Fruit fly (Drosophila melanogaster) whole organism, embryonic: Measurements from ENCODE around the gene Slimp.
A peak's percentile ranks its signal among the peaks of the same experiment; 100 is the strongest.

Source experiments
- BEAF-32 ChIP-seq: fragments of 200-800 bp; sonication (Bioruptor generic); optimal IDR thresholded peaks from 3 replicates; lab custom pipeline; 2017; ENCODE audit warnings: missing biosample characterization, missing genetic modification characterization, mild to moderate bottlenecking, moderate library complexity, missing genetic modification reagents
- C15 ChIP-seq: fragments of 200-800 bp; sonication (Bioruptor generic); IDR thresholded peaks from 3 replicates; pipeline ENCODE4 v1.3.6; 2022; ENCODE audit warnings: missing biosample characterization, missing genetic modification characterization
- CG11093 ChIP-seq: fragments of 200-800 bp; sonication (Bioruptor generic); IDR thresholded peaks from 3 replicates; pipeline ENCODE4 v1.3.6; 2022; ENCODE audit warnings: missing biosample characterization, missing genetic modification characterization
- CG13287 ChIP-seq: fragments of 200-800 bp; sonication (Bioruptor generic); IDR thresholded peaks from 2 replicates; pipeline ENCODE4 v1.3.6; 2022; ENCODE audit warnings: missing biosample characterization, missing genetic modification characterization; ENCODE audit not compliant: partially characterized antibody
- CG13296 ChIP-seq: fragments of 200-800 bp; sonication (Bioruptor generic); optimal IDR thresholded peaks from 3 replicates; lab custom pipeline; 2018; ENCODE audit warnings: missing biosample characterization, mild to moderate bottlenecking, missing genetic modification characterization
- CG15269 ChIP-seq: fragments of 200-800 bp; sonication (Bioruptor generic); optimal IDR thresholded peaks from 2 replicates; lab custom pipeline; 2018; ENCODE audit warnings: missing biosample characterization, mild to moderate bottlenecking, missing genetic modification characterization, moderate library complexity
- CG16815 ChIP-seq: fragments of 200-800 bp; sonication (Bioruptor generic); optimal IDR thresholded peaks from 3 replicates; lab custom pipeline; 2017; ENCODE audit warnings: missing biosample characterization, mild to moderate bottlenecking, missing genetic modification characterization
- CG17186 ChIP-seq: fragments of 200-800 bp; sonication (Bioruptor generic); optimal IDR thresholded peaks from 3 replicates; lab custom pipeline; 2017; ENCODE audit warnings: missing biosample characterization, missing genetic modification reagents, missing genetic modification characterization
- CG17385 ChIP-seq: fragments of 200-800 bp; sonication (Bioruptor generic); optimal IDR thresholded peaks from 3 replicates; lab custom pipeline; 2018; ENCODE audit warnings: missing biosample characterization, mild to moderate bottlenecking, missing genetic modification characterization
- CG1832 ChIP-seq: fragments of 200-800 bp; sonication (Bioruptor generic); optimal IDR thresholded peaks from 2 replicates; lab custom pipeline; 2017; ENCODE audit warnings: missing biosample characterization, mild to moderate bottlenecking, missing genetic modification characterization, inconsistent platforms
- CG2116 ChIP-seq: fragments of 200-800 bp; sonication (Bioruptor generic); optimal IDR thresholded peaks from 3 replicates; lab custom pipeline; 2018; ENCODE audit warnings: missing biosample characterization, mild to moderate bottlenecking, missing genetic modification characterization
- CG2199 ChIP-seq: fragments of 200-800 bp; sonication (Bioruptor generic); IDR thresholded peaks from 3 replicates; pipeline ENCODE4 v1.3.6; 2022; ENCODE audit warnings: missing biosample characterization, missing genetic modification characterization
- CG30020 ChIP-seq: fragments of 200-800 bp; optimal IDR thresholded peaks from 2 replicates; lab custom pipeline; 2019; ENCODE audit warnings: missing biosample characterization, mild to moderate bottlenecking, missing genetic modification characterization, moderate library complexity
- CG31441 ChIP-seq: fragments of 200-800 bp; sonication (Bioruptor generic); IDR thresholded peaks from 2 replicates; pipeline ENCODE4 v1.3.6; 2022; ENCODE audit warnings: missing biosample characterization, missing genetic modification characterization
- CG32772 ChIP-seq: fragments of 200-800 bp; sonication (Bioruptor generic); IDR thresholded peaks from 2 replicates; pipeline ENCODE4 v1.3.6; 2022; ENCODE audit warnings: missing biosample characterization, missing genetic modification characterization
- CG3281 ChIP-seq: fragments of 200-800 bp; sonication (Bioruptor generic); optimal IDR thresholded peaks from 3 replicates; lab custom pipeline; 2017; ENCODE audit warnings: missing biosample characterization, mild to moderate bottlenecking, missing genetic modification characterization
- CG3407 ChIP-seq: fragments of 200-800 bp; sonication (Bioruptor generic); optimal IDR thresholded peaks from 2 replicates; lab custom pipeline; 2018; ENCODE audit warnings: missing biosample characterization, mild to moderate bottlenecking, missing genetic modification characterization
- CG3847 ChIP-seq: fragments of 200-800 bp; sonication (Bioruptor generic); IDR thresholded peaks from 2 replicates; pipeline ENCODE4 v1.3.6; 2022; ENCODE audit warnings: missing biosample characterization, missing genetic modification characterization
- CG4617 ChIP-seq: fragments of 200-800 bp; sonication (Bioruptor generic); optimal IDR thresholded peaks from 3 replicates; lab custom pipeline; 2016; ENCODE audit warnings: missing biosample characterization, missing genetic modification characterization, borderline replicate concordance
- CG6791 ChIP-seq: fragments of 200-800 bp; sonication (Bioruptor generic); IDR thresholded peaks from 3 replicates; pipeline ENCODE4 v1.3.6; 2022; ENCODE audit warnings: missing biosample characterization, missing genetic modification characterization; ENCODE audit not compliant: partially characterized antibody
- CG6854 ChIP-seq: fragments of 200-800 bp; sonication (Bioruptor generic); optimal IDR thresholded peaks from 3 replicates; lab custom pipeline; 2017; ENCODE audit warnings: missing biosample characterization, mild to moderate bottlenecking, missing genetic modification characterization
- CG7745 ChIP-seq: fragments of 200-800 bp; sonication (Bioruptor generic); optimal IDR thresholded peaks from 2 replicates; lab custom pipeline; 2018; ENCODE audit warnings: missing biosample characterization, mild to moderate bottlenecking, missing genetic modification characterization, moderate library complexity
- CG8089 ChIP-seq: fragments of 200-800 bp; sonication (Bioruptor generic); optimal IDR thresholded peaks from 3 replicates; lab custom pipeline; 2016; ENCODE audit warnings: missing biosample characterization, missing genetic modification characterization
- CG9817 ChIP-seq: fragments of 200-800 bp; sonication (Bioruptor generic); optimal IDR thresholded peaks from 2 replicates; lab custom pipeline; 2018; ENCODE audit warnings: missing biosample characterization, mild to moderate bottlenecking, missing genetic modification characterization, moderate library complexity
- Dp ChIP-seq: fragments of 200-800 bp; sonication (Bioruptor generic); optimal IDR thresholded peaks from 2 replicates; lab custom pipeline; 2018; ENCODE audit warnings: missing biosample characterization, mild to moderate bottlenecking, missing genetic modification characterization, moderate library complexity
- HmgZ ChIP-seq: fragments of 200-800 bp; sonication (Bioruptor generic); optimal IDR thresholded peaks from 2 replicates; lab custom pipeline; 2018; ENCODE audit warnings: missing biosample characterization, mild to moderate bottlenecking, missing genetic modification characterization
- Hmr ChIP-seq: fragments of 200-800 bp; sonication (Bioruptor generic); optimal IDR thresholded peaks from 3 replicates; lab custom pipeline; 2017; ENCODE audit warnings: mild to moderate bottlenecking, missing biosample characterization, missing genetic modification reagents, missing genetic modification characterization
- MESR4 ChIP-seq: fragments of 200-800 bp; sonication (Bioruptor generic); optimal IDR thresholded peaks from 2 replicates; lab custom pipeline; 2018; ENCODE audit warnings: missing biosample characterization, mild to moderate bottlenecking, missing genetic modification characterization, moderate library complexity
- Med ChIP-seq: fragments of 200-800 bp; sonication (Bioruptor generic); peaks from one replicate; lab custom pipeline; 2016; ENCODE audit warnings: missing biosample characterization, missing genetic modification characterization, mild to moderate bottlenecking, inconsistent platforms, moderate library complexity
- Mrtf ChIP-seq: fragments of 200-800 bp; sonication (Bioruptor generic); IDR thresholded peaks from 3 replicates; pipeline ENCODE4 v1.3.6; 2022; ENCODE audit warnings: missing biosample characterization, missing genetic modification characterization
- Nf-YB ChIP-seq: fragments of 200-800 bp; sonication (Bioruptor generic); optimal IDR thresholded peaks from 3 replicates; lab custom pipeline; 2019; ENCODE audit warnings: missing biosample characterization, mild to moderate bottlenecking, missing genetic modification characterization, moderate library complexity
- Pdp1 ChIP-seq, 2 experiments: fragments of 200-800 bp; sonication (Bioruptor generic); optimal IDR thresholded peaks; 3 replicates each; lab custom pipeline; 2016; ENCODE audit warnings: missing biosample characterization in 2 of 2, missing genetic modification characterization in 2 of 2, mild to moderate bottlenecking in 1 of 2, moderate library complexity in 1 of 2
- Side ChIP-seq: fragments of 200-800 bp; sonication (Bioruptor generic); optimal IDR thresholded peaks from 2 replicates; lab custom pipeline; 2016; ENCODE audit warnings: missing biosample characterization, missing genetic modification characterization
- ato ChIP-seq: fragments of 200-800 bp; sonication (Bioruptor generic); IDR thresholded peaks from 2 replicates; pipeline ENCODE4 v1.3.6; 2022; ENCODE audit warnings: missing biosample characterization, missing genetic modification characterization; ENCODE audit not compliant: partially characterized antibody
- bbx ChIP-seq: fragments of 200-800 bp; sonication (Bioruptor generic); IDR thresholded peaks from 2 replicates; pipeline ENCODE4 v1.3.6; 2022; ENCODE audit warnings: missing biosample characterization, missing genetic modification characterization; ENCODE audit not compliant: partially characterized antibody
- crol ChIP-seq: fragments of 200-800 bp; sonication (Bioruptor generic); IDR thresholded peaks from 2 replicates; pipeline ENCODE4 v1.3.6; 2022; ENCODE audit warnings: missing biosample characterization, missing genetic modification characterization
- dm ChIP-seq: fragments of 200-800 bp; sonication (Bioruptor generic); optimal IDR thresholded peaks from 3 replicates; lab custom pipeline; 2016; ENCODE audit warnings: missing biosample characterization, missing genetic modification characterization
- gce ChIP-seq: fragments of 200-800 bp; sonication (Bioruptor generic); IDR thresholded peaks from 3 replicates; pipeline ENCODE4 v1.3.6; 2022; ENCODE audit warnings: missing biosample characterization, missing genetic modification characterization
- hbn ChIP-seq: fragments of 200-800 bp; sonication (Bioruptor generic); IDR thresholded peaks from 2 replicates; pipeline ENCODE4 v1.3.6; 2022; ENCODE audit warnings: missing biosample characterization, missing genetic modification characterization; ENCODE audit not compliant: partially characterized antibody
- phol ChIP-seq: fragments of 200-800 bp; sonication (Bioruptor generic); optimal IDR thresholded peaks from 3 replicates; lab custom pipeline; 2018; ENCODE audit warnings: missing biosample characterization, mild to moderate bottlenecking, missing genetic modification characterization, moderate library complexity
- shn ChIP-seq: fragments of 200-800 bp; sonication (Bioruptor generic); optimal IDR thresholded peaks from 3 replicates; lab custom pipeline; 2016; ENCODE audit warnings: missing biosample characterization, missing genetic modification characterization
- sna ChIP-seq: fragments of 200-800 bp; sonication (Bioruptor generic); IDR thresholded peaks from 2 replicates; pipeline ENCODE4 v1.3.6; 2022; ENCODE audit warnings: missing biosample characterization, missing genetic modification characterization; ENCODE audit not compliant: partially characterized antibody
- sob ChIP-seq: fragments of 200-800 bp; sonication (Bioruptor generic); IDR thresholded peaks from 2 replicates; pipeline ENCODE4 v1.3.6; 2022; ENCODE audit warnings: missing biosample characterization, missing genetic modification characterization
- trh ChIP-seq: fragments of 200-800 bp; sonication (Bioruptor generic); optimal IDR thresholded peaks from 2 replicates; lab custom pipeline; 2016; ENCODE audit warnings: missing biosample characterization, missing genetic modification characterization
- unc-4 ChIP-seq: fragments of 200-800 bp; sonication (Bioruptor generic); IDR thresholded peaks from 2 replicates; pipeline ENCODE4 v1.3.6; 2022; ENCODE audit warnings: missing biosample characterization, missing genetic modification characterization; ENCODE audit not compliant: partially characterized antibody
- vvl ChIP-seq: fragments of 200-800 bp; sonication (Bioruptor generic); IDR thresholded peaks from 2 replicates; pipeline ENCODE4 v1.3.6; 2022; ENCODE audit warnings: missing biosample characterization, missing genetic modification characterization
- wek ChIP-seq: fragments of 200-800 bp; sonication (Bioruptor generic); optimal IDR thresholded peaks from 3 replicates; lab custom pipeline; 2018; ENCODE audit warnings: missing biosample characterization, mild to moderate bottlenecking, missing genetic modification characterization, moderate library complexity
- zen ChIP-seq: fragments of 200-800 bp; sonication (Bioruptor generic); optimal IDR thresholded peaks from 3 replicates; lab custom pipeline; 2018; ENCODE audit warnings: missing biosample characterization, mild to moderate bottlenecking, missing genetic modification characterization, moderate library complexity
- zen2 ChIP-seq: fragments of 200-800 bp; sonication (Bioruptor generic); IDR thresholded peaks from 3 replicates; pipeline ENCODE4 v1.3.6; 2022; ENCODE audit warnings: missing biosample characterization, missing genetic modification characterization; ENCODE audit not compliant: partially characterized antibody

Gene Slimp

DNA sequence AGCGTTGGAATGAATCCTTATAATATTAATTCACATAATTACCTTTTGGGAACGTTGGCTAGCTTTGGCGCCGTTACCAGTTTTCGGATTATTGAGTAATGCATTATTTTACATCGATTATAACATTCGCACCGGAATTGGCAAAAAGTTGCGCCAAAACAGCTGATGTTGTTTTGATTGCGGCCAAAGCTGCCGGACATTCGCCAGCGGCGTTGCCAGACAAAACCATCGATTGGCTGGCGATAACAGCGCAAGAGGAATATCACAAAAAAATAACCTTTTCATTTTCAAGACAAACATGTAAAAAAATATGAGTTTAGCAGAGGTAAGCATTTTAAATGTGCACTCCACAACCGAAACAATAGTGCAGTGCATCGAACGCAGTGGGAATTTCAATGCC lies 18.7 kb downstream of the Slimp start, which contains the start of the genes GatB and Tsc1:
GatB (minus strand) TSS at position 176 of the 400 bp plus-strand sequence.
Tsc1 (plus strand) TSS at position 228 of the 400 bp plus-strand sequence.
- peak; percentile 36 for TF ChIP-seq Nf-YB
- TF ChIP-seq Med (GFP tag; lab: Kevin White, UChicago): peak; percentile 48
- peak; percentile 17 for TF ChIP-seq wek (GFP tag; lab: Kevin White, UChicago)
- peak; percentile 45 for TF ChIP-seq CG2116
- TF ChIP-seq zen2 (GFP tag; lab: Robert Waterston, UW): no peak
- TF ChIP-seq CG11093 (GFP tag; lab: Robert Waterston, UW): no peak
- TF ChIP-seq crol (GFP tag; lab: Robert Waterston, UW): no peak
- peak; percentile 43; the same call in 1 of the 2 replicates for TF ChIP-seq unc-4 (GFP tag; lab: Robert Waterston, UW)
- TF ChIP-seq CG3847 (GFP tag; lab: Robert Waterston, UW): peak; percentile 68
- TF ChIP-seq vvl (GFP tag; lab: Robert Waterston, UW): no peak
- peak; percentile 46; the same call in 1 of the 2 replicates for TF ChIP-seq sna (GFP tag; lab: Robert Waterston, UW)
- TF ChIP-seq CG30020 (tag; lab: Kevin White, UChicago): no peak
- TF ChIP-seq CG2199: no peak
- peak; percentile 38; the same call in 1 of the 2 replicates for TF ChIP-seq hbn
- no peak for TF ChIP-seq CG13296 (GFP tag; lab: Kevin White, UChicago)
- no peak for TF ChIP-seq trh (GFP tag; lab: Kevin White, UChicago)
- TF ChIP-seq sob (GFP tag; lab: Robert Waterston, UW): no peak
- TF ChIP-seq bbx (GFP tag; lab: Robert Waterston, UW): peak; percentile 50; the same call in 1 of the 2 replicates
- no peak for TF ChIP-seq ato (GFP tag; lab: Robert Waterston, UW)
- peak; percentile 56; the same call in 1 of the 3 replicates for TF ChIP-seq CG6791 (GFP tag; lab: Robert Waterston, UW)
- TF ChIP-seq CG3281: no peak
- no peak for TF ChIP-seq shn (GFP tag; lab: Kevin White, UChicago)
- TF ChIP-seq dm (GFP tag; lab: Kevin White, UChicago): no peak
- TF ChIP-seq CG8089 (GFP tag; lab: Kevin White, UChicago): no peak
- no peak for TF ChIP-seq zen (tag; lab: Kevin White, UChicago)
- TF ChIP-seq CG13287 (GFP tag; lab: Robert Waterston, UW): peak; percentile 69
- no peak for TF ChIP-seq CG15269 (tag; lab: Kevin White, UChicago)
- no peak for TF ChIP-seq HmgZ
- peak; percentile 75 for TF ChIP-seq CG4617 (GFP tag; lab: Kevin White, UChicago)
- TF ChIP-seq CG1832: no peak
- no peak for TF ChIP-seq CG31441 (GFP tag; lab: Robert Waterston, UW)
- TF ChIP-seq Hmr (GFP tag; lab: Kevin White, UChicago): no peak
- TF ChIP-seq Dp (GFP tag; lab: Kevin White, UChicago): peak; percentile 65
- TF ChIP-seq Side (GFP tag; lab: Kevin White, UChicago): no peak
- TF ChIP-seq C15 (GFP tag; lab: Robert Waterston, UW): no peak
- TF ChIP-seq CG32772 (GFP tag; lab: Robert Waterston, UW): no peak
- peak; percentile 3 for TF ChIP-seq phol (tag; lab: Kevin White, UChicago)
- TF ChIP-seq CG6854 (GFP tag; lab: Kevin White, UChicago): no peak
- peak in 1 of 2 experiments; percentile 82 for TF ChIP-seq Pdp1 (GFP tag; optimal IDR thresholded peaks at IDR 0.05; lab: Kevin White, UChicago)
- no peak for TF ChIP-seq CG7745 (tag; lab: Kevin White, UChicago)
- no peak for TF ChIP-seq gce (GFP tag; lab: Robert Waterston, UW)
- no peak for TF ChIP-seq CG16815
- peak; percentile 46 for TF ChIP-seq CG17385 (GFP tag; lab: Kevin White, UChicago)
- TF ChIP-seq Mrtf (GFP tag; lab: Robert Waterston, UW): no peak
- peak; percentile 59 for TF ChIP-seq BEAF-32
- TF ChIP-seq CG3407 (GFP tag; lab: Kevin White, UChicago): no peak
- no peak for TF ChIP-seq CG9817 (tag; lab: Kevin White, UChicago)
- TF ChIP-seq CG17186 (GFP tag; lab: Kevin White, UChicago): peak; percentile 81
- peak; percentile 56 for TF ChIP-seq MESR4
